Fruit fly (Drosophila melanogaster): ENCODE data around the gene CG32706.
A peak's percentile ranks its signal among the peaks of the same experiment; 100 is the strongest.

- TF ChIP-seq CG16779 (tag; optimal IDR thresholded peaks at IDR 0.05) (peak; percentile 46), spab (GFP tag; optimal IDR thresholded peaks at IDR 0.05) (peak; percentile 32), CG1621 (tag; optimal IDR thresholded peaks at IDR 0.05) (no peak), Sox15 (GFP tag; optimal IDR thresholded peaks at IDR 0.05) (peak; percentile 61), Sox102F (GFP tag; optimal IDR thresholded peaks at IDR 0.05) (peak; percentile 59), Gug (GFP tag; IDR thresholded peaks at IDR 0.05) (no peak; the same call in 1 of the 2 replicates), CG8119 (GFP tag; IDR thresholded peaks at IDR 0.05) (peak; percentile 62; the same call in 2 of the 3 replicates), OdsH (GFP tag; optimal IDR thresholded peaks at IDR 0.05) (peak; percentile 72), CG11762 (GFP tag; optimal IDR thresholded peaks at IDR 0.05; ENCODE audit: insufficient read depth) (peak; percentile 68), CG9139 (GFP tag; optimal IDR thresholded peaks at IDR 0.05) (peak; percentile 47)
These were observed 11.1 kb upstream of the CG32706 start for dm6 chrX:9075641-9076324.

Data from whole organism, prepupa.